Fruit fly (Drosophila melanogaster): ENCODE results near the gene Rab1.
A peak's percentile ranks its signal among the peaks of the same experiment; 100 is the strongest.

The Rab1 gene

dm6 chr3R:21268873-21269272 lies at the start of gene Rab1 (continued):
- TF ChIP-seq lilli (GFP tag; optimal IDR thresholded peaks at IDR 0.05) (peak; percentile 58), CG4820 (GFP tag; optimal IDR thresholded peaks at IDR 0.05) (no peak), CG1603 (tag; optimal IDR thresholded peaks at IDR 0.05) (peak; percentile 73), Hmx (GFP tag; optimal IDR thresholded peaks at IDR 0.05) (no peak), CG16813 (GFP tag; IDR thresholded peaks at IDR 0.05; ENCODE audit: partially characterized antibody) (0 out of 3 replicates have a peak, but pooled peaks have one; percentile 24), D (optimal IDR thresholded peaks at IDR 0.05) (no peak), D (GFP tag; optimal IDR thresholded peaks at IDR 0.05) (peak; percentile 36), CG15696 (tag; optimal IDR thresholded peaks at IDR 0.05) (no peak), CG4282 (GFP tag; optimal IDR thresholded peaks at IDR 0.05) (no peak), corto (GFP tag; optimal IDR thresholded peaks at IDR 0.05) (no peak), CG31388 (GFP tag; optimal IDR thresholded peaks at IDR 0.05) (no peak), phol (tag; optimal IDR thresholded peaks at IDR 0.05) (peak; percentile 96), CG17186 (GFP tag; optimal IDR thresholded peaks at IDR 0.05) (peak; percentile 45), CG10147 (GFP tag; optimal IDR thresholded peaks at IDR 0.05) (no peak), sug (tag; optimal IDR thresholded peaks at IDR 0.05) (peak; percentile 25), Myb (GFP tag; optimal IDR thresholded peaks at IDR 0.05) (peak; percentile 46), tgo (GFP tag; IDR thresholded peaks at IDR 0.05) (no peak), pnt (GFP tag; optimal IDR thresholded peaks at IDR 0.05) (no peak), CG3163 (GFP tag; optimal IDR thresholded peaks at IDR 0.05) (no peak), CG7963 (GFP tag; IDR thresholded peaks at IDR 0.05; ENCODE audit: partially characterized antibody) (no peak), Oaz (GFP tag; IDR thresholded peaks at IDR 0.05) (no peak), fu2 (GFP tag; optimal IDR thresholded peaks at IDR 0.05) (peak; percentile 35), HLH3B (GFP tag; IDR thresholded peaks at IDR 0.05) (no peak), ttk (GFP tag; IDR thresholded peaks at IDR 0.05) (peak; percentile 27; the same call in 1 of the 2 replicates), CG13624 (GFP tag; optimal IDR thresholded peaks at IDR 0.05) (peak; percentile 55), usp (GFP tag; optimal IDR thresholded peaks at IDR 0.05) (no peak), CG2712 (tag; optimal IDR thresholded peaks at IDR 0.05) (peak; percentile 43), CG8089 (GFP tag; optimal IDR thresholded peaks at IDR 0.05) (no peak), klu (GFP tag; IDR thresholded peaks at IDR 0.05) (peak; percentile 46), CG11456 (GFP tag; IDR thresholded peaks at IDR 0.05) (peak; percentile 73; the same call in 2 of the 3 replicates), dati (GFP tag; IDR thresholded peaks at IDR 0.05) (no peak), lab (GFP tag; optimal IDR thresholded peaks at IDR 0.05) (peak; percentile 50), BtbVII (GFP tag; optimal IDR thresholded peaks at IDR 0.05) (peak; percentile 56), repo (GFP tag; optimal IDR thresholded peaks at IDR 0.05) (peak; percentile 1), Mes4 (GFP tag; optimal IDR thresholded peaks at IDR 0.05) (peak; percentile 6), tin (GFP tag; optimal IDR thresholded peaks at IDR 0.05) (peak; percentile 46), sqz (GFP tag; optimal IDR thresholded peaks at IDR 0.05) (no peak), Gug (GFP tag; IDR thresholded peaks at IDR 0.05) (no peak), B-H1 (GFP tag; IDR thresholded peaks at IDR 0.05) (no peak), CG13296 (GFP tag; optimal IDR thresholded peaks at IDR 0.05) (peak; percentile 25), CG14014 (GFP tag; IDR thresholded peaks at IDR 0.05) (no peak), ase (GFP tag; IDR thresholded peaks at IDR 0.05) (no peak), CG18619 (GFP tag; optimal IDR thresholded peaks at IDR 0.05) (no peak), CG12299 (tag; optimal IDR thresholded peaks at IDR 0.05) (peak; percentile 9), Dref (GFP tag; IDR thresholded peaks at IDR 0.05) (peak; percentile 49), Eip74EF (GFP tag; optimal IDR thresholded peaks at IDR 0.05) (no peak), Ssrp (tag; optimal IDR thresholded peaks at IDR 0.05) (peak; percentile 11), oc (tag; optimal IDR thresholded peaks at IDR 0.05) (peak; percentile 60), CG8290 (GFP tag; optimal IDR thresholded peaks at IDR 0.05) (peak; percentile 17), CG8290 (tag; optimal IDR thresholded peaks at IDR 0.05) (peak in 1 of 2 experiments; percentile 71), NfI (GFP tag; optimal IDR thresholded peaks at IDR 0.05) (peak; percentile 46), crol (GFP tag; IDR thresholded peaks at IDR 0.05) (no peak)

Measured in whole organism, embryonic.